Fruit fly (Drosophila melanogaster) whole organism, embryonic: ENCODE results near the gene RpS28a.

ENCODE experiments used
- BtbVII ChIP-seq: fragments of 200-800 bp; sonication (Bioruptor generic); optimal IDR thresholded peaks from 3 replicates; lab custom pipeline; 2017; ENCODE audit warnings: missing biosample characterization, mild to moderate bottlenecking, missing genetic modification characterization
- CG10209 ChIP-seq: fragments of 200-800 bp; sonication (Bioruptor generic); optimal IDR thresholded peaks from 3 replicates; lab custom pipeline; 2017; ENCODE audit warnings: missing biosample characterization, mild to moderate bottlenecking, missing genetic modification characterization, missing genetic modification reagents
- CG11093 ChIP-seq: fragments of 200-800 bp; sonication (Bioruptor generic); IDR thresholded peaks from 3 replicates; pipeline ENCODE4 v1.3.6; 2022; ENCODE audit warnings: missing biosample characterization, missing genetic modification characterization
- CG12659 ChIP-seq: fragments of 200-800 bp; sonication (Bioruptor generic); optimal IDR thresholded peaks from 3 replicates; lab custom pipeline; 2017; ENCODE audit warnings: mild to moderate bottlenecking, missing biosample characterization, missing genetic modification reagents, missing genetic modification characterization
- CG12942 ChIP-seq: fragments of 200-800 bp; sonication (Bioruptor generic); optimal IDR thresholded peaks from 3 replicates; lab custom pipeline; 2016; ENCODE audit warnings: missing biosample characterization, missing genetic modification characterization
- CG13287 ChIP-seq: fragments of 200-800 bp; sonication (Bioruptor generic); IDR thresholded peaks from 2 replicates; pipeline ENCODE4 v1.3.6; 2022; ENCODE audit warnings: missing biosample characterization, missing genetic modification characterization; ENCODE audit not compliant: partially characterized antibody
- CG15601 ChIP-seq: fragments of 200-800 bp; sonication (Bioruptor generic); optimal IDR thresholded peaks from 3 replicates; lab custom pipeline; 2019; ENCODE audit warnings: missing biosample characterization, mild to moderate bottlenecking, missing genetic modification characterization, moderate library complexity
- CG17359 ChIP-seq: fragments of 200-800 bp; sonication (Bioruptor generic); optimal IDR thresholded peaks from 3 replicates; lab custom pipeline; 2018; ENCODE audit warnings: missing biosample characterization, mild to moderate bottlenecking, missing genetic modification characterization, moderate library complexity
- CG1792 ChIP-seq: fragments of 200-800 bp; sonication (Bioruptor generic); optimal IDR thresholded peaks from 2 replicates; lab custom pipeline; 2016; ENCODE audit warnings: missing biosample characterization, missing genetic modification characterization
- CG30020 ChIP-seq: fragments of 200-800 bp; optimal IDR thresholded peaks from 2 replicates; lab custom pipeline; 2019; ENCODE audit warnings: missing biosample characterization, mild to moderate bottlenecking, missing genetic modification characterization, moderate library complexity
- CG33557 ChIP-seq: fragments of 200-800 bp; sonication (Bioruptor generic); optimal IDR thresholded peaks from 2 replicates; lab custom pipeline; 2019; ENCODE audit warnings: missing biosample characterization, mild to moderate bottlenecking, missing genetic modification characterization, moderate library complexity
- CG3407 ChIP-seq: fragments of 200-800 bp; sonication (Bioruptor generic); optimal IDR thresholded peaks from 2 replicates; lab custom pipeline; 2018; ENCODE audit warnings: missing biosample characterization, mild to moderate bottlenecking, missing genetic modification characterization
- CG4854 ChIP-seq: fragments of 200-800 bp; sonication (Bioruptor generic); optimal IDR thresholded peaks from 2 replicates; lab custom pipeline; 2016; ENCODE audit warnings: missing biosample characterization, missing genetic modification characterization, inconsistent platforms
- CG5245 ChIP-seq: fragments of 200-800 bp; sonication (Bioruptor generic); optimal IDR thresholded peaks from 3 replicates; lab custom pipeline; 2016; ENCODE audit warnings: missing biosample characterization, missing genetic modification characterization
- CG6272 ChIP-seq: fragments of 200-800 bp; sonication (Bioruptor generic); IDR thresholded peaks from 2 replicates; pipeline ENCODE4 v1.3.6; 2022; ENCODE audit warnings: missing biosample characterization, missing genetic modification characterization
- CG7556 ChIP-seq: fragments of 200-800 bp; sonication (Bioruptor generic); optimal IDR thresholded peaks from 2 replicates; lab custom pipeline; 2017; ENCODE audit warnings: missing biosample characterization, mild to moderate bottlenecking, missing genetic modification characterization
- CG7786 ChIP-seq: fragments of 200-800 bp; sonication (Bioruptor generic); optimal IDR thresholded peaks from 2 replicates; lab custom pipeline; 2016; ENCODE audit warnings: missing biosample characterization, missing genetic modification characterization
- CG7928 ChIP-seq: fragments of 200-800 bp; sonication (Bioruptor generic); optimal IDR thresholded peaks from 2 replicates; lab custom pipeline; 2017; ENCODE audit warnings: missing biosample characterization, mild to moderate bottlenecking, missing genetic modification characterization
- CG7963 ChIP-seq: fragments of 200-800 bp; sonication (Bioruptor generic); IDR thresholded peaks from 3 replicates; pipeline ENCODE4 v1.3.6; 2022; ENCODE audit warnings: missing biosample characterization, missing genetic modification characterization; ENCODE audit not compliant: partially characterized antibody
- CkIIα-i1 ChIP-seq: fragments of 200-800 bp; sonication (Bioruptor generic); IDR thresholded peaks from 2 replicates; pipeline ENCODE4 v1.3.6; 2022; ENCODE audit warnings: missing biosample characterization, missing genetic modification characterization
- D19B ChIP-seq: fragments of 200-800 bp; sonication (Bioruptor generic); optimal IDR thresholded peaks from 2 replicates; lab custom pipeline; 2017; ENCODE audit warnings: missing biosample characterization, mild to moderate bottlenecking, missing genetic modification characterization
- Dbx ChIP-seq: fragments of 200-800 bp; sonication (Bioruptor generic); IDR thresholded peaks from 3 replicates; pipeline ENCODE4 v1.3.6; 2022; ENCODE audit warnings: missing biosample characterization, missing genetic modification characterization
- Dip2 ChIP-seq: fragments of 200-800 bp; sonication (Bioruptor generic); IDR thresholded peaks from 2 replicates; pipeline ENCODE4 v1.3.6; 2022; ENCODE audit warnings: missing biosample characterization, missing genetic modification characterization
- E2f1 ChIP-seq: fragments of 200-800 bp; sonication (Bioruptor generic); IDR thresholded peaks from 2 replicates; pipeline ENCODE4 v1.3.6; 2022; ENCODE audit warnings: missing biosample characterization, missing genetic modification characterization
- GATAe ChIP-seq: fragments of 200-800 bp; sonication (Bioruptor generic); conservative IDR thresholded peaks from 2 replicates; pipeline ENCODE4 v1.3.6; 2022; ENCODE audit warnings: missing biosample characterization, missing genetic modification characterization
- Gsc ChIP-seq: fragments of 200-800 bp; sonication (Bioruptor generic); IDR thresholded peaks from 2 replicates; pipeline ENCODE4 v1.3.6; 2022; ENCODE audit warnings: missing biosample characterization, missing genetic modification characterization
- Gug ChIP-seq: fragments of 200-800 bp; sonication (Bioruptor generic); IDR thresholded peaks from 4 replicates; pipeline ENCODE4 v1.3.6; 2022; ENCODE audit warnings: missing biosample characterization, missing genetic modification characterization
- MBD-R2 ChIP-seq: fragments of 200-800 bp; sonication (Bioruptor generic); IDR thresholded peaks from 2 replicates; pipeline ENCODE4 v1.3.6; 2022; ENCODE audit warnings: missing biosample characterization, missing genetic modification characterization
- Opbp ChIP-seq: fragments of 200-800 bp; sonication (Bioruptor generic); IDR thresholded peaks from 3 replicates; pipeline ENCODE4 v1.3.6; 2022; ENCODE audit warnings: missing biosample characterization, missing genetic modification characterization; ENCODE audit not compliant: partially characterized antibody
- Sox100B ChIP-seq: fragments of 200-800 bp; sonication (Bioruptor generic); optimal IDR thresholded peaks from 3 replicates; lab custom pipeline; 2018; ENCODE audit warnings: missing biosample characterization, mild to moderate bottlenecking, missing genetic modification characterization
- Sox102F ChIP-seq: fragments of 200-800 bp; sonication (Bioruptor generic); optimal IDR thresholded peaks from 2 replicates; lab custom pipeline; 2018; ENCODE audit warnings: missing biosample characterization, mild to moderate bottlenecking, missing genetic modification characterization, moderate library complexity
- Xbp1 ChIP-seq: fragments of 200-800 bp; sonication (Bioruptor generic); optimal IDR thresholded peaks from 3 replicates; lab custom pipeline; 2016; ENCODE audit warnings: missing biosample characterization, mild to moderate bottlenecking, missing genetic modification characterization
- YL-1 ChIP-seq: fragments of 200-800 bp; sonication (Bioruptor generic); optimal IDR thresholded peaks from 3 replicates; lab custom pipeline; 2017; ENCODE audit warnings: missing biosample characterization, mild to moderate bottlenecking, missing genetic modification characterization
- ap ChIP-seq: fragments of 200-800 bp; sonication (Bioruptor generic); IDR thresholded peaks from 2 replicates; pipeline ENCODE4 v1.3.6; 2022; ENCODE audit warnings: missing biosample characterization, missing genetic modification characterization
- ara ChIP-seq: fragments of 200-800 bp; sonication (Bioruptor generic); IDR thresholded peaks from 2 replicates; pipeline ENCODE4 v1.3.6; 2022; ENCODE audit warnings: missing biosample characterization, missing genetic modification characterization
- chif ChIP-seq, 2 experiments: fragments of 200-800 bp; sonication (Bioruptor generic); optimal IDR thresholded peaks; 3 replicates each; lab custom pipeline; 2016; ENCODE audit warnings: missing biosample characterization in 2 of 2, missing genetic modification characterization in 2 of 2
- eve ChIP-seq, 2 experiments: fragments of >200 bp; optimal IDR thresholded peaks; 2 replicates each; lab custom pipeline; 2017; ENCODE audit warnings: missing biosample characterization in 2 of 2, missing genetic modification characterization in 2 of 2
- fu2 ChIP-seq: fragments of 200-800 bp; sonication (Bioruptor generic); optimal IDR thresholded peaks from 2 replicates; lab custom pipeline; 2016; ENCODE audit warnings: missing biosample characterization, missing genetic modification characterization
- gt ChIP-seq: fragments of 200-800 bp; sonication (Bioruptor generic); IDR thresholded peaks from 2 replicates; pipeline ENCODE4 v1.3.6; 2022; ENCODE audit warnings: missing biosample characterization, missing genetic modification characterization
- hth ChIP-seq: fragments of >200 bp; optimal IDR thresholded peaks from 2 replicates; lab custom pipeline; 2017; ENCODE audit warnings: inconsistent platforms
- lab ChIP-seq: fragments of 200-800 bp; sonication (Bioruptor generic); optimal IDR thresholded peaks from 3 replicates; lab custom pipeline; 2017; ENCODE audit warnings: missing biosample characterization, missing genetic modification characterization, mild to moderate bottlenecking, moderate library complexity, missing genetic modification reagents
- lbe ChIP-seq: fragments of 200-800 bp; sonication (Bioruptor generic); optimal IDR thresholded peaks from 2 replicates; lab custom pipeline; 2016; ENCODE audit warnings: missing biosample characterization, mild to moderate bottlenecking, missing genetic modification characterization
- lov ChIP-seq, 2 experiments: fragments of 200-800 bp in 1 of 2; fragments of >200 bp in 1 of 2; sonication (Bioruptor generic) in 1 of 2; IDR thresholded peaks in 1 of 2; optimal IDR thresholded peaks in 1 of 2; 2 replicates in 1 of 2; 3 replicates in 1 of 2; pipeline versions ENCODE4 v1.3.6 to Lab custom; 2017 to 2022; ENCODE audit warnings: missing biosample characterization in 1 of 2, missing genetic modification characterization in 1 of 2
- salm ChIP-seq: fragments of 200-800 bp; sonication (Bioruptor generic); optimal IDR thresholded peaks from 2 replicates; lab custom pipeline; 2018; ENCODE audit warnings: missing biosample characterization, mild to moderate bottlenecking, missing genetic modification characterization
- sc ChIP-seq, 3 experiments: fragments of >200 bp in 2 of 3; fragments of 200-800 bp in 1 of 3; sonication (Bioruptor generic) in 1 of 3; optimal IDR thresholded peaks; 2 replicates in 2 of 3; 3 replicates in 1 of 3; lab custom pipeline; 2017; ENCODE audit warnings: mild to moderate bottlenecking in 1 of 3, missing biosample characterization in 1 of 3, missing genetic modification characterization in 1 of 3, missing genetic modification reagents in 1 of 3
- scrt ChIP-seq: fragments of 200-800 bp; sonication (Bioruptor generic); optimal IDR thresholded peaks from 2 replicates; lab custom pipeline; 2018; ENCODE audit warnings: missing biosample characterization, mild to moderate bottlenecking, missing genetic modification characterization, moderate library complexity
- sens ChIP-seq: fragments of 200-800 bp; sonication (Bioruptor generic); peaks from one replicate; lab custom pipeline; 2016; ENCODE audit warnings: missing biosample characterization, missing genetic modification characterization
- slp2 ChIP-seq: fragments of 200-800 bp; sonication (Bioruptor generic); optimal IDR thresholded peaks from 2 replicates; lab custom pipeline; 2016; ENCODE audit warnings: missing biosample characterization, missing genetic modification characterization
- tio ChIP-seq: fragments of 200-800 bp; sonication (Bioruptor generic); optimal IDR thresholded peaks from 2 replicates; lab custom pipeline; 2017; ENCODE audit warnings: missing biosample characterization, missing genetic modification characterization, inconsistent platforms
- z ChIP-seq: fragments of 200-800 bp; sonication (Bioruptor generic); IDR thresholded peaks from 3 replicates; pipeline ENCODE4 v1.3.6; 2022; ENCODE audit warnings: missing biosample characterization, missing genetic modification characterization

RpS28a gene

dm6 chr3R:30052455-30053046, 30.1 kb upstream of the RpS28a start, which contains the start of gene Jasper (continued):
- TF ChIP-seq Dbx (GFP tag; lab: Robert Waterston, UW) (no peak), sc (optimal IDR thresholded peaks at IDR 0.05; lab: Kevin White, UChicago) (no peak), sc (GFP tag; optimal IDR thresholded peaks at IDR 0.05; lab: Kevin White, UChicago) (no peak), eve (GFP tag; optimal IDR thresholded peaks at IDR 0.05; lab: Kevin White, UChicago) (no peak), salm (tag; lab: Kevin White, UChicago) (no peak), CG30020 (tag; lab: Kevin White, UChicago) (peak; percentile 21), scrt (GFP tag; lab: Kevin White, UChicago) (no peak), CG11093 (GFP tag; lab: Robert Waterston, UW) (no peak), Dip2 (GFP tag; lab: Robert Waterston, UW) (no peak), sens (GFP tag; lab: Kevin White, UChicago) (no peak), GATAe (no peak), z (GFP tag; lab: Robert Waterston, UW) (no peak), CG12659 (GFP tag; lab: Kevin White, UChicago) (peak; percentile 74), ap (no peak), CG5245 (GFP tag; lab: Kevin White, UChicago) (no peak), CG17359 (peak; percentile 2), lbe (GFP tag; lab: Kevin White, UChicago) (no peak), CG7556 (GFP tag; lab: Kevin White, UChicago) (no peak), chif (GFP tag; optimal IDR thresholded peaks at IDR 0.05; lab: Kevin White, UChicago) (peak in 1 of 2 experiments; percentile 24), CG13287 (GFP tag; lab: Robert Waterston, UW) (peak; percentile 50; the same call in 1 of the 2 replicates), CG4854 (no peak), CkIIα-i1 (GFP tag; lab: Robert Waterston, UW) (no peak), CG12942 (GFP tag; lab: Kevin White, UChicago) (no peak), CG7786 (GFP tag; lab: Kevin White, UChicago) (no peak), slp2 (GFP tag; lab: Kevin White, UChicago) (no peak), lov (optimal IDR thresholded peaks at IDR 0.05; lab: Kevin White, UChicago) (no peak), lov (GFP tag; IDR thresholded peaks at IDR 0.05; lab: Robert Waterston, UW) (no peak), hth (lab: Kevin White, UChicago) (no peak), lab (peak; percentile 4), CG6272 (GFP tag; lab: Robert Waterston, UW) (0 out of 2 replicates have a peak, but pooled peaks have one; percentile 18), CG3407 (GFP tag; lab: Kevin White, UChicago) (no peak), Gsc (GFP tag; lab: Robert Waterston, UW) (no peak), ara (GFP tag; lab: Robert Waterston, UW) (no peak), CG7963 (no peak), fu2 (GFP tag; lab: Kevin White, UChicago) (no peak), CG33557 (GFP tag; lab: Kevin White, UChicago) (no peak), CG15601 (tag; lab: Kevin White, UChicago) (peak; percentile 18), MBD-R2 (GFP tag; lab: Robert Waterston, UW) (peak; percentile 90), D19B (GFP tag; lab: Kevin White, UChicago) (no peak), tio (GFP tag; lab: Kevin White, UChicago) (no peak), BtbVII (GFP tag; lab: Kevin White, UChicago) (no peak), Sox102F (no peak), CG1792 (GFP tag; lab: Kevin White, UChicago) (peak; percentile 11), CG10209 (no peak), Xbp1 (GFP tag; lab: Kevin White, UChicago) (no peak), YL-1 (GFP tag; lab: Kevin White, UChicago) (peak; percentile 71), E2f1 (GFP tag; lab: Robert Waterston, UW) (no peak), CG7928 (no peak), Sox100B (GFP tag; lab: Kevin White, UChicago) (no peak), Opbp (GFP tag; lab: Robert Waterston, UW) (peak; percentile 68; the same call in 2 of the 3 replicates), Gug (GFP tag; lab: Robert Waterston, UW) (no peak), gt (GFP tag; lab: Robert Waterston, UW) (no peak)
